Worm (Caenorhabditis elegans): ENCODE measurements around the gene fbxa-35.

fbxa-35 gene

DNA sequence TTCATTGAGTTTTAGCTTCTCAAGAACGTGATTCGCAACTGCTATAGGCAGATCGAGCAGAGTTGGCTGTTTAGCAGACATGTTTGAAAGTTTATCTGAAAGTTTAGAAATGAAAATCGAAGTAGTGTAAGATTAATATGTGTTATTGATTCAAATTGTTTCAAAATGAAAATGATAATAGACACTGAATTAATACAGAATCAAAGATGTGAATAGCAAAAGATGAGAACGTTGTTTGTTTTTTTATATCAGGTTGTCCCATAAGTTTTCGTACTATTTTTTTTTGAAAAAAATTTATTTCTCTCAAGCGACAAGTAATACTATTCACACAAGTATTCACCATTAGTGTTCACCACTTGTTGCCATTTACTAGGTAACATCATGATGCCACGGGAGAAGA, 2.3 kb upstream of the fbxa-35 start, which contains the start of gene fbxa-36:
TSS of gene fbxa-36 (minus strand) at position 101 of the 400 bp plus-strand sequence.
- TF ChIP-seq unc-62 (GFP tag; optimal IDR thresholded peaks at IDR 0.05), result no peak

DNA sequence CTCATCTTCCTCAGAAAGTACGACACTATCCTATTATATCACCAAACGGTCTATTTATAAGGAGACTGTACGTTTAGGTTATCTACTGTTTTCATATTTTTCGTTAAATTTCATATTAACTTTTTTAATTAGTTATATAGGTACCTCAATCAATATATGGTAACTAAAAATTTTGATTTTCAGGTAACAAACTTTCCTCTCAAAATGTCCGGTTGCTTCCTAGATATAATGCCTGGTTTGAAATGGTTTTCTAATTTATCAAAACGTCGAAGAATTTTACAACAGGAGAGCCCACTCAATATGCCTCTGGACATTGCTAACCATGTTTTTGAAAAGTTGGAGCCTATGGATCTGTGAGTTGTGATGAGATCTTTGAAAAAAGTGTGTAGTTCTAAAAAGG, 2.1 kb downstream of the fbxa-35 start, which contains the start of gene fbxa-28:
TSS of gene fbxa-28 (plus strand) at position 301 of the 400 bp plus-strand sequence.
- no peak for TF ChIP-seq unc-62 (GFP tag; optimal IDR thresholded peaks at IDR 0.05)

DNA sequence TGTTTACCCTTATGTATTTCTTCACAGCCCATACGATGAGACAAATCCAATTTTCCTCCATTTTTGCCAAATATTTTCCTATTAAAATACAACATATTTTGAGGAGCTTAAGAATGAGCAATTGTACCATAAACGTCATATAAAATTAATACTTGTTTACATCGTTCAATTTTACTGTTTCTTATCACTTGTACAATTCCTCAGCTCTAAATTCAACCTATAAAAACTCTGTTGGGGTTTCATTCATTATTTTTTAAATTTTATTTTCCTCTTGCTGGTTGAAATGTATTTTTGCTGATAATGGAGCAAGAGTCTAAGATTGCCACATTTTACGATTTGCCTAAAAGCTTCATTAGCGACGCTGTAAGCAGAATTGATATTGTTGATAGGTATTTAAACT, 7.9 kb downstream of the fbxa-35 start, which contains the start of gene fbxa-75:
TSS of gene fbxa-75 (plus strand) at position 301 of the 400 bp plus-strand sequence.
- no peak for TF ChIP-seq unc-62 (GFP tag; optimal IDR thresholded peaks at IDR 0.05)

DNA sequence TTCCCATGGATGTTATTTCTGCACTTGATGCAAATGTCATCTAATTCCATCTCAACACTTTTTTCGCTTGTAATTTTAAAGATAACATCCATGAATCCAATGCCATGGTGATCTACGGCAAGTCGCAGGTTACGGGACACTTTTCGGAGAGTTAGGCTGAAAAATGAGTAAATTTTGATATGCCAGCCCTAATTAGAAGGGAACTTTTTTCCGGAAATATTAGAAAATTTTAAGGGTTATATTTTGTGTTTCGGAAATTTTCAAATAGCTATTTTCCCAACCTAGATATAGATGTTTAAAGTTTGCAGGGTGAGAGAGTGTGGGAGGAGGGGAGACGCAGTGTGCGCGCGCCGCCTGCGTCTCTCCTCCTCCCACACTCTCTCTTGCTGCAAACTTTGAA, 11.9 kb downstream of the fbxa-35 start:
- TF ChIP-seq unc-62 (GFP tag; optimal IDR thresholded peaks at IDR 0.05), result no peak

DNA sequence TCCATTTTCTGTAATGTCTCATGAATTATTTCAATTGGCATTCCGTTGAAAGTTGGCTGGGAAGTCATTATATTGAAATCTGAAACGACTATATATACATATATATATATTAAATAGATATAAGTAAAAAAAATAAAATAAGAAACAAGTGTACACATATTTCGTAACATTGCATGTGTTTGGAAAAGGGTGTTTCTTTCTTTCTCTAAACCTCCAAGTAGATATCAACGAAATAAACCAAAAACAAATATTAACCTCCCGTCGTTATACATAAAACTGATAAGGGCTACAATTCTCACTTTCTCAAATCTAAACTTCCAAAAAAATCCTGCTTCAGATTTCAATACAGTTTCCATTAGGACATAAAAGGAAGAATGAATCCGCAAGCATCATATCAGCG, 12.7 kb downstream of the fbxa-35 start, which contains the start of gene fbxa-79:
TSS of gene fbxa-79 (minus strand) at position 86 of the 400 bp plus-strand sequence.
- no peak for TF ChIP-seq unc-62 (GFP tag; optimal IDR thresholded peaks at IDR 0.05)

DNA sequence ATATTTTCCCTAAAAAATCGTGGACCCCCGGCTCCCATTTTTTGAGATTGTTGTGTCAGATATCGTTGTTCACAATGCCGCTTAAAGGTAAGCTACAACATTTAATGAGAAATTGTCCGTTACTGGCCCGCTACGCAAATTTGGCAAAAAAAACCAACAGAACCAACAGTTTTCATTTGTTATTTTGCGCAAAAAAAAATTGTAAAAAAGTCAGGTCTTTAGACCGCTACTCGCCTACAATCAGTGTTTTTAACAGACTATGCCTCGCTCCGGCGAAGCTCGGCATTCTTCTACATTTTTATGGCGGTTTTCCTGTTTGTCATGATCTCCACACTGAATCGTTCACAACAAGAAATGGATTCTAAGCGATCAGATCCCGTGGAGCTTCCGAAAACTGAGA, 13.4 kb downstream of the fbxa-35 start, which contains the start of gene Y82E9BL.12:
TSS of gene Y82E9BL.12 (plus strand) at position 301 of the 400 bp plus-strand sequence.
- no peak for TF ChIP-seq unc-62 (GFP tag; optimal IDR thresholded peaks at IDR 0.05)

DNA sequence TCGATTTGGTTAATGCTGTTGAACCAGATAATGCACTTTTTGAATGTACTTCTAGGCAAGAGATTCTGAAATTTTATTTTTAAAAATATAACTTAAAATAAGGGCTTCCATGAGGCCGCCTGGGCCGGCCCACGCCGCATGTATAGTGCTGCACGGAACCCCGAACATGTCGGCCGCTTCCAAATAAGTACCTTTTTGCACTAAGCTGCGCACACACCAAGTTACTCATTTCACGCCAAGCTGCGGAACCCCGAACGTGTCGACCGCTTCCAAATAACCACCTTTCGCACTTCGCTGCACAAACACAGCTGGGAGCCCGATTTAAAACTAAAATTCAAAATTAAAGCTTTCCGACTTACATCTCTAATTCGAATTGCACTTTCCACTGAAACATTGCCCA, 15.9 kb downstream of the fbxa-35 start:
- no peak for TF ChIP-seq unc-62 (GFP tag; optimal IDR thresholded peaks at IDR 0.05)

DNA sequence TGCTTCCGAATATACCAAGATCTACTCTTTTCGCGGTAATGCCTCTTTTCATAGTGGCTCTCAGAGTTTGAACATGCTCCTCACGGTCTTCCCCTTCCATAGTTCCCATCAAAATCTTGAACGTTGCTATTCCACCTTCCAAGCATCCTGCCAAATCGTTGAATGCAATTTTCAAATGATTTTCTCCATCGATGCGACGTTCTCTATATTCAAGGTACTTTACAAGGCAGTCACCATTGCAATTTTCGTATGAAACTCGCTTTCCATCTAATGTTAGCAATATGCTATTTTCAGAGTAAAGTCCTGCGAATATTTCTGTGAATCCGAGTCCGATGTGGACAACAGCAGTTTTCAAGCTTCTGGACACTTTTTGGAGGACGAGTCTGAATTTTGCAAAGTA, 18.8 kb downstream of the fbxa-35 start:
- TF ChIP-seq unc-62 (GFP tag; optimal IDR thresholded peaks at IDR 0.05), result no peak

DNA sequence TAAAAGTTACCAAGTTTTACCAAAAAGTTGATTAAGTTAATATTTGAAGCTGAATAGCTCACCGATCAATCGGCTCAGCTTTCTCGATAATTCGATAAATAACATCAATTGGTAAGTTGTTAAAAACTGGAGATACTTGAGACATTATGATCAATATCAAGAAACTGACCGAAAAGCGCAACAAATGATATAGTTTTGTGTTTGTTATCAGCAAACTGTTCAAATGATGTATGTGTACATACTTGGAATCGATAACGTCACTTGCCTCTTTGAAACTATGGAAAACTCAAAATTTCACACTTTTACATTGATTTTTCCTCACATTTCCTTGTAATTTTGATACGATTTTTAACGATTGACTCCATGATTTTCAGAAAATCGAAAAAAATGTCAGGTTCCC, 19.6 kb downstream of the fbxa-35 start, which contains the start of the genes fbxa-80 and fbxa-19:
TSS of gene fbxa-80 (minus strand) at position 173 of the 400 bp plus-strand sequence.
TSS of gene fbxa-19 (plus strand) at position 364 of the 400 bp plus-strand sequence.
- no peak for TF ChIP-seq unc-62 (GFP tag; optimal IDR thresholded peaks at IDR 0.05)

DNA sequence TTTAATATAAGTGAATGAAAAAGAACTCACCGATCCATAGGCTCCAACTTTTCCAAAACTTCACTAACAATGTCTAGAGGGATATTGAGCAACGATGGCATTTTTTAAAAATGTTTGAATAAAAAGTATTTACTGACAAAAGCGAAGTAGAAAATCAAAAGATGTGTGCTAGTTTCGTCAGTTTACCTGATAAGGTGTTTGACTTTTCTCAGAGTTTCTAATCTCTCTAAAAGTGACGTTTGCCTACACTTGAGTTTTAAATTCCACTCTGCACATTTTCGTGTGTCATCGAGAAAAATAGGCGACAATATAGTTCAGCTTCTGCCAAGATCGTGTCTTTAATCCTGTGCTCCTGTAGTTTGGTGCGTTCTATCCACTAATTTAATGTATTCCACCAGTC, 26.1 kb downstream of the fbxa-35 start, which contains the start of gene fbxa-15:
TSS of gene fbxa-15 (minus strand) at position 101 of the 400 bp plus-strand sequence.
- TF ChIP-seq unc-62 (GFP tag; optimal IDR thresholded peaks at IDR 0.05), result no peak

DNA sequence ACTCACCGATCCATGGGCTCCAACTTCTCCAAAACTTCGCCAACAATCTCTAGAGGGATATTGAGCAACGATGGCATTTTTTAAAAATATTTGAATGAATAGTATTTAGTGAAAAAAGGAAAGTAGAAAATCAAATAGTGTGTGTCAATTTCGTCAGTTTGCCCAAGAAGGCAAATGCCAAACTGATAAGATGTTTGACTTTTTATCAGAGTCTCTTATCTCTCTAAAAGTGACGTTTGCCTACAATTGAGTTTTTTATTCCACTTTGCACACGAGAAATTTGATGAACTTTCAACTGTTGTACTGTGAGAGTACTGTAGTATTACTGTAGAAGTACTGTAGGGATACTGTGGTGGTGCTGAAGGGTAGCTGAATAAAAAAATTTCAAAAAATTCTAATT, 28.1 kb downstream of the fbxa-35 start:
- TF ChIP-seq unc-62 (GFP tag; optimal IDR thresholded peaks at IDR 0.05), result no peak

DNA sequence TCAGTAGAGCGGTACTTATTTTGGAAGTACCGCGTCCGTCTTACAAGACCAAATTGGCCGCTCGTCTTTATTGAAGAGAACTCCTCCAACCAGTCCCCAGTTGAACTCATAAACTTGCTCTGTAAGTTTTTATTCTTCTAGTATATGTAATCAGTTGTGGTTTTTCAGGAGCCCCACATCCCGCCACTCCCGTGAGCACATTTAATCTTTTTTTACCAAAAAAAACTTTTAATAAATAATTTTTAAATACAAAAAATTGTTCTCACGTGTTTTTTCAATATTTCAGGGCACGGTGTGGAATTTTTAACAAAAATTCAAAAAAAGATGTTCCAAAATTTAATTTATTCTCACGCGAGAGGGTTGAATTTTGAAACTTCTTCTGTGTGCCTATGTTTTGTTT, 29.0 kb downstream of the fbxa-35 start, which contains the start of gene fbxa-14:
TSS of gene fbxa-14 (minus strand) at position 101 of the 400 bp plus-strand sequence.
- TF ChIP-seq unc-62 (GFP tag; optimal IDR thresholded peaks at IDR 0.05), result no peak

DNA sequence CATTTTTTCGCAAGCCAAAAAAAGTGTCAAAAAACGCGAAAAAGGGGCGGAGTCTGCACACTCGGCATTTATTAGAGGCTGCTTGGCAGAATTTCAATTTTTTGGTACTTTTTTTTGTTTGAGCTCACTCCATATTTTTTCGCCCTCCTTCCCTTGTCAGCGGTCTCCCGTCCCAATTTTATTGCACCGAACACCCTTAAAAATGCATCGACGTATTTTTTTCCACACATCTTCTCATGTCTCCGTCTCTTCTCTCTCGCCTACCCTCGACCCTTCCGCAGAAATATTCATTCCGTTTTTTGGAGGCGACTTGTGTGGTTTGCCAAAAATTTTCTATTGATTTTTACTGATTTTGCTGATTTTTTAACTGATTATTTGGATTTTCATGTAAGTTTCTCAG, 31.0 kb downstream of the fbxa-35 start, which contains the start of gene Y82E9BL.18:
TSS of gene Y82E9BL.18 (plus strand) at position 301 of the 400 bp plus-strand sequence.
- no peak for TF ChIP-seq unc-62 (GFP tag; optimal IDR thresholded peaks at IDR 0.05)

DNA sequence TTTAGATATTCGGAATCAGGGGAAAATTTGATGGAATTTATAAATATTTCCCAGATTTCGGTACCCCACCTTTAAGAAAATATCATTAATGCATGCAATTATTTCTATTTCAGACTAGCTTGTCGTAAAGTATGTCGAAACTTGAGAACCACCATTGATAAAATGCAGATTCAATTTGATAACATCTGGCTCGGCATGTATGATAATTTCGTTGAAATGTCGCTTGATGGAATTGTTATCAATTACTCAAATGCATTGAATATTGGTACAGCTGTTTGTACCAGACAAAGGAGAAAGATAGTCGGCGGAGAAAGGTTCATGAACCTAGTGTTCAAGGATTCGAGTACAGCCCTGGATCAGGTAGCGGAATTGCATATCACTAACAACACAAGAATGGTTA, 36.4 kb downstream of the fbxa-35 start, which contains the start of gene Y82E9BL.19:
TSS of gene Y82E9BL.19 (plus strand) at position 123 of the 400 bp plus-strand sequence.
- TF ChIP-seq unc-62 (GFP tag; optimal IDR thresholded peaks at IDR 0.05), result no peak

DNA sequence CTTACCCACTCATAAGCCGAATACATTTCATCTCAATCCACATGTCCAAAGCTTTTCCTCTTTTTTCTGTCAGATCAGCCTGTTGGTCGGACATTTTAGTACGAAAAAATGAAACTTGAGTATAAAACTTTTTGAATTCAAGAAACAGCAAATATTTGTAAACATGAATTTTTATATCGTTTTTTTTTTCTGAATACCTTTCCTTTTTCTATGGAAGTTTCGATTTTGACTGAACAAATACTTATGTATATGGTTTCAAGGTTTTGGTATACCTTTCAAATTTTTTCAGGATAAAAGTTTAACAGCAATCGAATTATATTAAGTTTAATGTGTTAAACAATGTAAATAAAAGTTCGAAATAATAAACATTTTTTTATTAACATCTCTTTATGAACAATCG, 44.8 kb downstream of the fbxa-35 start, which contains the start of gene fbxa-5:
TSS of gene fbxa-5 (minus strand) at position 101 of the 400 bp plus-strand sequence.
- TF ChIP-seq unc-62 (GFP tag; optimal IDR thresholded peaks at IDR 0.05), result no peak

DNA sequence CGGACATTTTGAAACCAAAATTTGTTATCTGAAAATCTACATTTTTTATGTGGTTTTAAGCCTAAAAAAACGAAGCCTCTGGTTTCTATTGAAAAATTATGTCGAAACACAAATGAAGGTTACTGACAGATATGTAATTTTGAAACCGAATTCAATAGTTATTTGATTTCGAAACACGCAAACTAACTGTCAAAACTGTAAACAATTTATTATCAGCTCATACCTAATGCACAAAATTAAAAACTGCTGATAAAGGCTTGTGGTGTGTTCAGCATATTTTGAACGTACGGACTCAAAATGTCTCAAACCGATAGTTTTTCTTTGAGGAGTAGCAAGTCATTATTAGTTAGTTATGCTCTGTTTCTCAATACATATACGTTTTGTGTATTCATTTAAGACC, 47.0 kb downstream of the fbxa-35 start, which contains the start of gene fbxa-26:
TSS of gene fbxa-26 (minus strand) at position 35 of the 400 bp plus-strand sequence.
- no peak for TF ChIP-seq unc-62 (GFP tag; optimal IDR thresholded peaks at IDR 0.05)

DNA sequence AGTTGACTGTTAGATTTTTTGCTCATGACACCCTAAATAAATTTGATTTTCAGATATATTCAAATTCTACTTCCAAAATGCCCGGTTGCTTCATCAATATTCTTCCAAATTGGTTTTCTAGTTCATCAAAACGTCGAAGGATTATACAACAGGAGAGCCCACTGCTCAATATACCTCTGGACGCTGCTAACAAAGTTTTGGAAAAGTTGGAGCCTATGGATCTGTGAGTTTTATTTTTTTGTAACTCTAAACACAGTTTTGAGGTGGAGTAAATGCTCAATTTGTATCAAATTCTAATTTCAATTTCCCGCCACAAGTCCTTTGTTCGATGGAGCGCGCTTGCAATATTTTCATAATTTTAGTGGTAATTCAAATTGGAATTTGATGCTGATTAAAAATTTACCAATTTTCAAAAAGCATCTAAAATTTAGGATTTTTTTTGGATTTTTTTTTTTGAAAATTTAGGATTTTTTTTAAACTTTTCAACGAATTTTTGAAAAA, 47.5 kb downstream of the fbxa-35 start, which contains the start of gene fbxa-27:
TSS of gene fbxa-27 (plus strand) at position 51 of the 501 bp plus-strand sequence.
- no peak for TF ChIP-seq unc-62 (GFP tag; optimal IDR thresholded peaks at IDR 0.05)
